Fruit fly (Drosophila melanogaster) whole organism: ENCODE results near the gene CG14273.

Experiments
- CG8478 ChIP-seq: fragments of >200 bp; optimal IDR thresholded peaks from 2 replicates; lab custom pipeline; 2018; ENCODE audit warnings: inconsistent platforms
- Dll ChIP-seq: fragments of >200 bp; optimal IDR thresholded peaks from 2 replicates; lab custom pipeline; 2017
- EcR ChIP-seq, 2 experiments: fragments of >200 bp; optimal IDR thresholded peaks; 2 replicates each; lab custom pipeline; 2017; ENCODE audit warnings: missing biosample characterization in 2 of 2, missing genetic modification characterization in 2 of 2, missing genetic modification reagents in 2 of 2
- pan ChIP-seq: fragments of >200 bp; optimal IDR thresholded peaks from 2 replicates; lab custom pipeline; 2017
- psq ChIP-seq: fragments of >200 bp; optimal IDR thresholded peaks from 2 replicates; lab custom pipeline; 2017

DNA sequence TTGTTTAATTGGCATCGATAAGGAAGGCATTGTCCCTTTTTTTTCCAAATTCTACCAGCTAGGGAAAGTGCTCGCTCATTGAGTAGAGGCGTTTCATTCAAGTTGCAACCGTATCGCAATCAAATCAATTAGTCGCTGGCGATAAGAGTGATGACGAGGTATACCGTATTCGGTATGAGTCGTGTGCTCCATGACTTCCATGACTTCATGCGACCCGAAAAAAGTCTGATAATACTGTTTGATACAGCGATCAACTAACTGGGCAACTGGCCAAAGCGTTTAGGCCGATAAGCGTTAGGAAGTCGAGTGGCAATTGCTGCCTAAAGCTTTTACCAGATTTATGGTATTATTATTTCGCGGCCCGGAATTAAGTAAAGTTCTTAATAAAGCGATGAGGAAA is 2.0 kb downstream of the CG14273 start:
- TF ChIP-seq Dll, result no peak
- no peak for TF ChIP-seq pan (lab: Kevin White, UChicago)
- no peak for TF ChIP-seq CG8478 (lab: Kevin White, UChicago)
- no peak for TF ChIP-seq EcR (GFP tag; optimal IDR thresholded peaks at IDR 0.05; lab: Kevin White, UChicago)
- TF ChIP-seq psq (lab: Kevin White, UChicago), result no peak
